Fruit fly (Drosophila melanogaster): ENCODE measurements around the gene CG9737.

DNA sequence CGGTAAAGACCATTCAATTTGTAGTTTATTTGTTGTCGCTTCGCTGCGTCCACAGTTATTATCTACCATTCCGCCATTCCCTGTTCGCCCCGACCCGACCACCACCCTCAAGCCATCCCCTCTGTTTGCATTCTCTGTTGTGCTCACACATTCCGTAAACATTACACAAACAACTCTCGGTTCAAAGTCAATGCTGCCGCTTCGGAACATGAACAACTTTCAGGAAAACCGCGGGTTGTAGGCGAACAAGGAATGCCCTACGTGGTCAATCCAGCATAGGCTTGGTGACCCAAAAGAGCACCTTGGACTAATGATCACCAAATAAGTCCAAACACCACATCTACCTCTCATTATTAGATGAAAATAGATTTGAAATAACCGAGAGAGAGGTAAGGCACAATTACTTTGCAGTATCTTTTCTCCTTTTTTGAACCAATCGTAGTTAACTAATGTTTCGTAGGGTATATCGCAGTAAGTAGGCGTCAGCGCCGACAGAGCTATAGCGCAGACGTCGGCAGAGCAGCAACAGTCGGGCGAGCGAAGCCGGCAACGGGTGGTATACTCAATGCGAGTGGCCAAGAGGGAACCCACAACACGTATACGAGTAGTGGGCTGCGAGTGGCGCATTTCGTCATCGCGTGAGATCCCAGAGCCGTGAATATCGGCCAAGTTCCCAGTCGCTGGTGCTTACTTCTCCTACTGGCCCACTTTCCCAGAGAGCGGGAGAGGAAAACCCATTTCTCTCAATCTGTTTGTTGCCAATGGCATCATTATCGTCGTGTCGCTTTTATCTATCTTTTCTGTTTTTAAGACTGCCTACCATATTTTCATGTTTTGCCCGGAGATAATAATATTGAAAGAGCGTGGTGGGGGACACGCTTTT is 39.8 kb downstream of the CG9737 start:
- TF ChIP-seq sage (GFP tag; optimal IDR thresholded peaks at IDR 0.05) = no peak
- TF ChIP-seq usp (GFP tag; optimal IDR thresholded peaks at IDR 0.05) = no peak
- TF ChIP-seq Abd-B (GFP tag; optimal IDR thresholded peaks at IDR 0.05) = no peak
